Fruit fly (Drosophila melanogaster): ENCODE measurements around the gene CG3062.

CG3062 gene

dm6 chrX:4610481-4610880, 34.2 kb downstream of the CG3062 start (continued):
- TF ChIP-seq sim (GFP tag; IDR thresholded peaks at IDR 0.05): 0 out of 2 replicates have a peak, but pooled peaks have one; percentile 17
- no peak for TF ChIP-seq Ravus (GFP tag; IDR thresholded peaks at IDR 0.05)
- TF ChIP-seq CG4424 (GFP tag; optimal IDR thresholded peaks at IDR 0.05): no peak
- no peak for TF ChIP-seq CG43689 (GFP tag; IDR thresholded peaks at IDR 0.05)
- peak; percentile 39 for TF ChIP-seq ash1 (GFP tag; optimal IDR thresholded peaks at IDR 0.05)
- no peak for TF ChIP-seq tna (GFP tag; IDR thresholded peaks at IDR 0.05; ENCODE audit: partially characterized antibody)
- no peak for TF ChIP-seq BEAF-32 (GFP tag; optimal IDR thresholded peaks at IDR 0.05)
- TF ChIP-seq Meics (GFP tag; optimal IDR thresholded peaks at IDR 0.05): peak; percentile 44
- no peak for TF ChIP-seq CG8478 (optimal IDR thresholded peaks at IDR 0.05)
- TF ChIP-seq gcm2 (GFP tag; optimal IDR thresholded peaks at IDR 0.05): no peak
- TF ChIP-seq her (GFP tag; optimal IDR thresholded peaks at IDR 0.05): peak; percentile 27
- no peak for TF ChIP-seq ato (GFP tag; IDR thresholded peaks at IDR 0.05; ENCODE audit: partially characterized antibody)
- no peak for TF ChIP-seq run (tag; optimal IDR thresholded peaks at IDR 0.05)
- peak; percentile 13 for TF ChIP-seq gem (tag; optimal IDR thresholded peaks at IDR 0.05)
- no peak for TF ChIP-seq ro (GFP tag; IDR thresholded peaks at IDR 0.05)
- TF ChIP-seq sens (GFP tag): peak; percentile 65
- no peak for TF ChIP-seq CG8924 (tag; optimal IDR thresholded peaks at IDR 0.05)
- TF ChIP-seq CG15479 (GFP tag; optimal IDR thresholded peaks at IDR 0.05): no peak
- no peak for TF ChIP-seq cad (GFP tag; optimal IDR thresholded peaks at IDR 0.05)
- TF ChIP-seq Nf-YB (GFP tag; optimal IDR thresholded peaks at IDR 0.05): no peak
- TF ChIP-seq CG4820 (GFP tag; optimal IDR thresholded peaks at IDR 0.05): no peak
- no peak for TF ChIP-seq CG33557 (GFP tag; optimal IDR thresholded peaks at IDR 0.05)
- TF ChIP-seq CG9817 (tag; optimal IDR thresholded peaks at IDR 0.05): no peak
- no peak for TF ChIP-seq CHES-1-like (GFP tag; optimal IDR thresholded peaks at IDR 0.05)
- peak; percentile 19 for TF ChIP-seq scrt (GFP tag; optimal IDR thresholded peaks at IDR 0.05)
- no peak for TF ChIP-seq vfl (GFP tag; optimal IDR thresholded peaks at IDR 0.05)
- TF ChIP-seq CG9215 (GFP tag; IDR thresholded peaks at IDR 0.05): no peak
- no peak for TF ChIP-seq Elba2 (GFP tag; optimal IDR thresholded peaks at IDR 0.05)
- no peak for TF ChIP-seq CG16813 (GFP tag; IDR thresholded peaks at IDR 0.05; ENCODE audit: partially characterized antibody)
- no peak for TF ChIP-seq CG5245 (GFP tag; optimal IDR thresholded peaks at IDR 0.05)
- TF ChIP-seq lov (optimal IDR thresholded peaks at IDR 0.05): no peak
- TF ChIP-seq lov (GFP tag; IDR thresholded peaks at IDR 0.05): no peak
- no peak for TF ChIP-seq CG12219 (GFP tag; optimal IDR thresholded peaks at IDR 0.05)
- TF ChIP-seq chinmo (GFP tag; IDR thresholded peaks at IDR 0.05; ENCODE audit: partially characterized antibody): no peak
- TF ChIP-seq seq (GFP tag; IDR thresholded peaks at IDR 0.05): no peak
- no peak for TF ChIP-seq CG9876 (GFP tag; optimal IDR thresholded peaks at IDR 0.05)
- peak; percentile 46 for TF ChIP-seq CG10209 (GFP tag; optimal IDR thresholded peaks at IDR 0.05)
- TF ChIP-seq Nf-YA (GFP tag; IDR thresholded peaks at IDR 0.05): no peak
- TF ChIP-seq aop (GFP tag; IDR thresholded peaks at IDR 0.05): no peak
- no peak; the same call in 1 of the 2 replicates for TF ChIP-seq Rfx (GFP tag; IDR thresholded peaks at IDR 0.05)
- TF ChIP-seq Poxn (GFP tag; IDR thresholded peaks at IDR 0.05): no peak
- TF ChIP-seq amos (GFP tag; IDR thresholded peaks at IDR 0.05; ENCODE audit: partially characterized antibody): no peak
- TF ChIP-seq repo (GFP tag; optimal IDR thresholded peaks at IDR 0.05): no peak
- no peak for TF ChIP-seq fd96Cb (tag; optimal IDR thresholded peaks at IDR 0.05)
- no peak for TF ChIP-seq ac (GFP tag; optimal IDR thresholded peaks at IDR 0.05)
- no peak for TF ChIP-seq sima (GFP tag; optimal IDR thresholded peaks at IDR 0.05)
- TF ChIP-seq Adf1 (GFP tag; IDR thresholded peaks at IDR 0.05): no peak
- no peak for TF ChIP-seq pb (GFP tag; optimal IDR thresholded peaks at IDR 0.05)
- no peak for TF ChIP-seq odd (GFP tag; optimal IDR thresholded peaks at IDR 0.05)
- TF ChIP-seq CG10267 (tag; optimal IDR thresholded peaks at IDR 0.05): no peak
- no peak for TF ChIP-seq stwl (tag; optimal IDR thresholded peaks at IDR 0.05)
- TF ChIP-seq D19B (GFP tag; optimal IDR thresholded peaks at IDR 0.05): no peak
- TF ChIP-seq CG8765 (GFP tag; IDR thresholded peaks at IDR 0.05): no peak

All from whole organism, embryonic.